Worm (Caenorhabditis elegans): Measurements from ENCODE around the gene fbxb-19.
"Not testable (repeated sequence)": the region's sequence is repeated elsewhere in the genome, so short reads cannot be mapped to it uniquely, and the experiment has no call there.

DNA sequence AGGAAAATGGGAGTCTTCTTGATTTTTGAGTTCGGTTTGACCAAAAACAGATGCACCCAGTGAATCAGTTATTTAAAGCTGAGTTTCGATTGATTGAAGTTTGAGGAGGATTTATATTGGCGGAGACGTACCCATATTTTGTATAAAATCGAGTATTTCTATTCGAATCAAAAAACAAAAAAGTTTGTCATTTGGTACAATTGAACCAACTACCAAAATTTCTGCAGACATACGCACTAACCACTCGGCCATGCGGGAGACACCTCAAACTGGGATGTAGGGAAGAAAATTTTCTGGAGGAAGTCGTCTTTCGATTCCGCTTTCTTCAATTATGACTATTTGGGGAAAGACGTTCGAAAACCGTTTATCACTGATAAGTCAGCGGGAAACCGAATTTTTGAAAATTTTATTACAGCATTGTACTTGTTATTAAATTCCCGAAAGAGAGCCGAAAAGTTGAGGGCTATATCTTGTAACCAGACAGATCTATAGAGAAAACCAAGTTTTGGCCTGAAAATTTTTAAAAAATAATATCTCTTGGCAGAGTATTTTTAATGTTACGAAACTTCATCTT lies 11.6 kb upstream of the fbxb-19 start:
- TF ChIP-seq egl-27 (tag; optimal IDR thresholded peaks at IDR 0.05); nhr-28 (tag; optimal IDR thresholded peaks at IDR 0.05); lin-39 (tag; optimal IDR thresholded peaks at IDR 0.05); lsy-2 (tag; optimal IDR thresholded peaks at IDR 0.05); nhr-11 (tag; optimal IDR thresholded peaks at IDR 0.05); nhr-77 (tag; optimal IDR thresholded peaks at IDR 0.05); spr-3 (GFP tag; optimal IDR thresholded peaks at IDR 0.05); mdt-29 (GFP tag; IDR thresholded peaks at IDR 0.05): not testable (repeated sequence)

All from whole organism, L4 larva.